Fruit fly (Drosophila melanogaster): ENCODE data around the gene CG13643.

CG13643 gene

DNA sequence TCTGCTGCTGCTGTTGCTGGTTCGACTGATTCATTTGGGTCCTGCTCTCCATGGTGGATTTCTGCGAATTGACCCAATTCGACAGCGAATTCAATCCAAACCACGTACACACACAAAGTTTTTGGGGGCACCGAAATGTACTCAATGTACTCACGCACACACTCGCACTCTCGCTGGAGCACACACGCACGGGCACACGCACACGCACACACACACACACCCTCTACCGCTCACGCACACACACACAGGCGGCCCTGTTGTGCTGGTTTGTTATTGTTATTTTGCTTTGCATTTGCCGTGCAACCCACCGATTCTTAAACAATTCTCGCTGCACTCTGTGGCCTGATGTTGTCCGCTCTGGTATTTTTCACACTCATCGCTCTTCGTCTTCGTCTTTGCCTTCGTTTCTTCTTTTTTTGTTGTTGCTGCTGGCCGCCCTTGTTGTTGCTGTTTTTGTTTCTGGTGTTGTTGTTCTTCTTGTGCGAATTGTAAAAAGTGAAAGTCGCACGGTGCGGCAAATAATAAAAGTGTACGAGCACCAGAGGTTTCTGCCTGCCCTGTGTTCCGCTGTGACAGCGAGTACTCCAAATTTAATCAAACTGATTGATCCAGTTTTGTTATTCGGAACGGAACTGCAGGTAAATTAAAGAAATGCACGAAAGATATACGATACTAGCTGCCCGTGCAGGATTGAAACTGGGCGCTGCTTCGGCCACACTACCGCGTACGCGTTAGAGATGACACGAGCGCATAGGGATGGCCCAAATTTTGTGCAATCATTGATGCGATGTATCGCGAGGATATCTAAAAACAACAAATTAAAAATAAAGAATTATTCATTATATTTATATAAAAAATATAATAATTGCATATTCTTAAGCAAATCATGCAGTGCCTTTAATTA is 29.6 kb downstream of the CG13643 start, which contains the start of gene CG3744 (continued):
- peak; percentile 82 for TF ChIP-seq pnt (GFP tag; optimal IDR thresholded peaks at IDR 0.05)
- TF ChIP-seq CG2199 (GFP tag; IDR thresholded peaks at IDR 0.05), result peak; percentile 86
- peak; percentile 63 for TF ChIP-seq run (tag; optimal IDR thresholded peaks at IDR 0.05)
- peak; percentile 91 for TF ChIP-seq CG15696 (tag; optimal IDR thresholded peaks at IDR 0.05)
- TF ChIP-seq Sry-β (GFP tag; optimal IDR thresholded peaks at IDR 0.05), result peak; percentile 56
- no peak for TF ChIP-seq CG14965 (GFP tag; optimal IDR thresholded peaks at IDR 0.05; ENCODE audit: borderline replicate concordance)
- TF ChIP-seq CG33557 (GFP tag; optimal IDR thresholded peaks at IDR 0.05), result peak; percentile 78
- no peak for TF ChIP-seq cad (GFP tag; optimal IDR thresholded peaks at IDR 0.05)
- no peak for TF ChIP-seq Kr (GFP tag; optimal IDR thresholded peaks at IDR 0.05)
- TF ChIP-seq CG11456 (GFP tag; IDR thresholded peaks at IDR 0.05), result peak; percentile 98
- peak; percentile 97 for TF ChIP-seq CG32532 (GFP tag; IDR thresholded peaks at IDR 0.05)
- TF ChIP-seq sim (GFP tag; IDR thresholded peaks at IDR 0.05), result peak; percentile 49; the same call in 1 of the 2 replicates
- TF ChIP-seq dysf (GFP tag; IDR thresholded peaks at IDR 0.05), result peak; percentile 94
- peak; percentile 90 for TF ChIP-seq Rx (GFP tag; IDR thresholded peaks at IDR 0.05)
- TF ChIP-seq fd102C (GFP tag; optimal IDR thresholded peaks at IDR 0.05), result no peak
- peak; percentile 35 for TF ChIP-seq NC2β (GFP tag; optimal IDR thresholded peaks at IDR 0.05)
- TF ChIP-seq CG14441 (GFP tag; IDR thresholded peaks at IDR 0.05), result peak; percentile 94
- TF ChIP-seq CG8924 (tag; optimal IDR thresholded peaks at IDR 0.05), result peak; percentile 90
- TF ChIP-seq CG3726 (GFP tag; IDR thresholded peaks at IDR 0.05), result peak; percentile 84
- peak; percentile 90 for TF ChIP-seq CG15269 (tag; optimal IDR thresholded peaks at IDR 0.05)
- TF ChIP-seq aop (GFP tag; IDR thresholded peaks at IDR 0.05), result peak; percentile 90; the same call in 1 of the 2 replicates
- TF ChIP-seq sug (tag; optimal IDR thresholded peaks at IDR 0.05), result peak; percentile 93
- TF ChIP-seq Dbx (GFP tag; IDR thresholded peaks at IDR 0.05), result peak; percentile 98
- TF ChIP-seq Awh (GFP tag; IDR thresholded peaks at IDR 0.05), result peak; percentile 84
- TF ChIP-seq CG14710 (tag; optimal IDR thresholded peaks at IDR 0.05), result no peak
- peak; percentile 85 for TF ChIP-seq stc (GFP tag; IDR thresholded peaks at IDR 0.05)
- TF ChIP-seq bowl (GFP tag; IDR thresholded peaks at IDR 0.05), result peak; percentile 86
- TF ChIP-seq CG16815 (GFP tag; optimal IDR thresholded peaks at IDR 0.05), result peak; percentile 86
- TF ChIP-seq fru (optimal IDR thresholded peaks at IDR 0.05), result no peak
- 0 out of 2 replicates have a peak, but pooled peaks have one; percentile 9 for TF ChIP-seq Dip2 (GFP tag; IDR thresholded peaks at IDR 0.05)
- TF ChIP-seq Dad (GFP tag; optimal IDR thresholded peaks at IDR 0.05), result peak; percentile 63
- TF ChIP-seq Sin3A (optimal IDR thresholded peaks at IDR 0.05), result peak; percentile 73
- TF ChIP-seq CG13287 (GFP tag; IDR thresholded peaks at IDR 0.05; ENCODE audit: partially characterized antibody), result peak; percentile 96
- peak; percentile 86 for TF ChIP-seq Six4 (GFP tag; optimal IDR thresholded peaks at IDR 0.05)
- TF ChIP-seq CG9215 (GFP tag; IDR thresholded peaks at IDR 0.05), result peak; percentile 92
- TF ChIP-seq Mad (GFP tag; optimal IDR thresholded peaks at IDR 0.05), result peak; percentile 81
- peak; percentile 82 for TF ChIP-seq Atf6 (GFP tag; IDR thresholded peaks at IDR 0.05)
- TF ChIP-seq Rfx (GFP tag; IDR thresholded peaks at IDR 0.05), result peak; percentile 99
- no peak for TF ChIP-seq disco-r (GFP tag; optimal IDR thresholded peaks at IDR 0.05)
- TF ChIP-seq da (GFP tag; optimal IDR thresholded peaks at IDR 0.05), result no peak
- TF ChIP-seq Hsf (GFP tag; optimal IDR thresholded peaks at IDR 0.05), result peak; percentile 86
- no peak for TF ChIP-seq Sox100B (GFP tag; optimal IDR thresholded peaks at IDR 0.05)
- TF ChIP-seq lilli (GFP tag; optimal IDR thresholded peaks at IDR 0.05), result peak; percentile 88
- TF ChIP-seq CG18619 (GFP tag; optimal IDR thresholded peaks at IDR 0.05), result peak; percentile 90
- peak; percentile 76 for TF ChIP-seq salm (tag; optimal IDR thresholded peaks at IDR 0.05)
- no peak for TF ChIP-seq nom (GFP tag; optimal IDR thresholded peaks at IDR 0.05)
- peak; percentile 90 for TF ChIP-seq rib (GFP tag; IDR thresholded peaks at IDR 0.05)
- peak; percentile 94 for TF ChIP-seq Opbp (GFP tag; IDR thresholded peaks at IDR 0.05; ENCODE audit: partially characterized antibody)
- TF ChIP-seq pum (GFP tag; optimal IDR thresholded peaks at IDR 0.05), result peak; percentile 68
- peak; percentile 56 for TF ChIP-seq CG6254 (GFP tag; optimal IDR thresholded peaks at IDR 0.05)
